Fruit fly (Drosophila melanogaster) Kc167 (cell line): ENCODE results near the gene CG7903.

ENCODE experiments used
- Myc ChIP-seq: fragments of >200 bp; optimal IDR thresholded peaks from 2 replicates; lab custom pipeline; 2017; ENCODE audit warnings: missing external identifiers
- Sin3A ChIP-seq: fragments of >200 bp; optimal IDR thresholded peaks from 2 replicates; lab custom pipeline; 2018; ENCODE audit warnings: missing external identifiers
- h ChIP-seq: fragments of >200 bp; optimal IDR thresholded peaks from 3 replicates; lab custom pipeline; 2018; ENCODE audit warnings: missing external identifiers
- psq ChIP-seq: fragments of >200 bp; optimal IDR thresholded peaks from 2 replicates; lab custom pipeline; 2017; ENCODE audit warnings: missing external identifiers
- ttk ChIP-seq: sonication (Bioruptor generic); optimal IDR thresholded peaks from 2 replicates; lab custom pipeline; 2017; ENCODE audit warnings: missing external identifiers

- TF ChIP-seq h (lab: Kevin White, UChicago) (no peak), psq (no peak), Myc (lab: Kevin White, UChicago) (no peak), ttk (lab: Kevin White, UChicago) (no peak), Sin3A (no peak)
These were observed 10.4 kb upstream of the CG7903 start for dm6 chr3R:30005332-30005979.
